Worm (Caenorhabditis elegans) whole organism, L4/young adult: Measurements from ENCODE around the gene bre-1.
A peak's percentile ranks its signal among the peaks of the same experiment; 100 is the strongest.

Source experiments
- W03F9.2 ChIP-seq: fragments of 150-350 bp; optimal IDR thresholded peaks from 2 replicates; lab custom pipeline; 2014; ENCODE audit warnings: missing biosample characterization, missing genetic modification characterization
- dao-5 ChIP-seq: sonication (generic microtip); optimal IDR thresholded peaks from 2 replicates; lab custom pipeline; 2016; ENCODE audit warnings: missing genotype, missing genetic modification characterization, moderate library complexity, missing compliant biosample characterization
- him-1 ChIP-seq: sonication (generic microtip); optimal IDR thresholded peaks from 2 replicates; lab custom pipeline; 2016; ENCODE audit warnings: missing genotype, missing genetic modification reagents, missing genetic modification characterization, missing compliant biosample characterization

- peak; percentile 73 for TF ChIP-seq him-1 (tag; lab: Kevin White, UChicago)
- no peak for TF ChIP-seq dao-5 (tag; lab: Kevin White, UChicago)
- TF ChIP-seq W03F9.2 (tag; lab: Kevin White, UChicago), result peak; percentile 18
Measured at ce11 chrIV:8973249-8973958, 13.7 kb upstream of the bre-1 start, which contains the start of gene C53B4.3.
